Fruit fly (Drosophila melanogaster): ENCODE measurements around the gene mio.
A peak's percentile ranks its signal among the peaks of the same experiment; 100 is the strongest.

The mio gene

DNA sequence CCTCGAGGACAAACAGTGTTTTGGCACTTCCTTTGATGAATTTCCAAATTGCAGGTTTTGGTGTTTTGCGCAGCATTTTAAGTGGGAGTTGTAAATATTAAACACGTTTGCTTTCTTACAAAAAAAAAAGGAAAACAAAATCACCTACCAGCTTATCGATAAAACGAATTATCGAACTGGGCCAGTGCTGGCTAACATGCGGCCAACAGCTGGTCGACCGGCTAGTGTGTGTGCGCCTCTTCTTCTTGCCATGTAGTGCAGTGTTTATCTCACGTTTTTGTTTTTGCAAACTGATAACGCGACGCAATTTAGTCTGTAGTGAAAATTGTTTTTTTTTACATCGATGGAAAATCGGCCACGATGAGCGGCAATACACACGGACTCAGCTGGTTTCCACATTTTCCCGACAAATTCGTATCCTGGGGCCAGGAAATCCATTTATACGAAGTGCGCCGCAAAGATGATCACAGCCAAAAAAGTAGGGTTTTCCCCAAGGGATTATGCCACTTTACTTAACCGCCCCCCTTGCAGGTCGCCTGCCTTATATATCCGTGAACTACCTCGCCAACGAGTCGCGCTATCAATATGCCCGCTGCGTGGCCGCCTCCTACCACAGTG is at the start of gene mio, which contains the start of the genes CG15386 and CG42371:
mio (plus strand) TSS at position 224 of the 618 bp plus-strand sequence.
CG15386 (minus strand) TSS at position 180 of the 618 bp plus-strand sequence.
CG42371 (minus strand) TSS at position 180 of the 618 bp plus-strand sequence.
- TF ChIP-seq CG32121 (GFP tag; IDR thresholded peaks at IDR 0.05) (no peak), CG4496 (GFP tag; IDR thresholded peaks at IDR 0.05) (peak; percentile 53; the same call in 2 of the 3 replicates), Snoo (tag; optimal IDR thresholded peaks at IDR 0.05) (peak; percentile 18), CG10348 (GFP tag; IDR thresholded peaks at IDR 0.05) (no peak), CG13204 (GFP tag; optimal IDR thresholded peaks at IDR 0.05) (no peak), CG15710 (tag; optimal IDR thresholded peaks at IDR 0.05) (peak; percentile 12), CG8159 (tag; optimal IDR thresholded peaks at IDR 0.05) (no peak), fd96Ca (GFP tag; IDR thresholded peaks at IDR 0.05) (no peak), CG34367 (tag; optimal IDR thresholded peaks at IDR 0.05) (no peak), gl (tag; optimal IDR thresholded peaks at IDR 0.05) (peak; percentile 29), Ets98B (GFP tag; IDR thresholded peaks at IDR 0.05) (no peak; the same call in 1 of the 2 replicates), D1 (tag; optimal IDR thresholded peaks at IDR 0.05) (no peak), CG9948 (tag; optimal IDR thresholded peaks at IDR 0.05) (no peak), CG14655 (GFP tag; optimal IDR thresholded peaks at IDR 0.05) (no peak), CG17806 (tag; optimal IDR thresholded peaks at IDR 0.05) (no peak), Pif1B (GFP tag; optimal IDR thresholded peaks at IDR 0.05) (no peak), CG12605 (GFP tag; IDR thresholded peaks at IDR 0.05) (0 out of 2 replicates have a peak, but pooled peaks have one; percentile 24), CG8301 (tag; optimal IDR thresholded peaks at IDR 0.05) (no peak), Pif1A (GFP tag; optimal IDR thresholded peaks at IDR 0.05) (no peak), EcR (GFP tag; optimal IDR thresholded peaks at IDR 0.05) (peak; percentile 14), rn (GFP tag; IDR thresholded peaks at IDR 0.05) (no peak)

DNA sequence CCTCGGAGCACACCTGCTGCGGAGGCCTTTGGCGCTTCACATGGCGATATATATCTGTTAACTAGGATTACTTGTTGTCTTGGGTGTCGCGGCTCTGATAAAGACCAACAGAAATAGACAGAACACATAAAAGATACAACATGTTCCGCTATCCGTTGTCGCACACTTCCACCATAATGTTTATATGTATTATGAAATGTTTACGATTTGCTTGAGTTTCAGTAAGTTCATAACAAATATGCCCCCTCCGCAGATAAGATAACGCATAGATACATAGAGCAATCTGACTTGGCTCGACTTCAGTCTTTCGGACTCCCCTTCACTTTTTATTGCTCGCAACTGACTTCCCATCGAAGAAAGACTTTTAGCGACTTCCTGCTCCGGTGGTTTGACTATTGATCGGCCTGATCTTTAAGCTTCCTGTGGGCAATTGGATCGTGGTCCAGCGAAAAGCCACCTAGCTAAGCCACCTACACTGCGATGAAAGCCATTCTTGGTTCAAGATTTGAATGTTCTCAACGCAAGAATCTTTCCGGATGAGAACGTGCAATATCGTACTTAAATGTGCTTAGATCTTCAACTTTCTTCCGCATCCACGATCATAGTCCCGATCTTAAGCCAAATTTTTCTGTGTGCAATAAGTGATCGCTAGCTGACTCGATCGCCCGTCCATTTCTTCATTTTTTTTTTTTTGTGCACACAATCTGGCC is 48.8 kb upstream of the mio start:
- TF ChIP-seq CG8159 (tag; optimal IDR thresholded peaks at IDR 0.05) (peak; percentile 73), fd96Ca (GFP tag; IDR thresholded peaks at IDR 0.05) (peak; percentile 94), Ets98B (GFP tag; IDR thresholded peaks at IDR 0.05) (peak; percentile 80), gl (tag; optimal IDR thresholded peaks at IDR 0.05) (peak; percentile 43), EcR (GFP tag; optimal IDR thresholded peaks at IDR 0.05) (no peak), CG34367 (tag; optimal IDR thresholded peaks at IDR 0.05) (peak; percentile 63), CG17806 (tag; optimal IDR thresholded peaks at IDR 0.05) (peak; percentile 81), CG15710 (tag; optimal IDR thresholded peaks at IDR 0.05) (peak; percentile 19), D1 (tag; optimal IDR thresholded peaks at IDR 0.05) (no peak), Pif1A (GFP tag; optimal IDR thresholded peaks at IDR 0.05) (peak; percentile 71), CG13204 (GFP tag; optimal IDR thresholded peaks at IDR 0.05) (no peak), CG8301 (tag; optimal IDR thresholded peaks at IDR 0.05) (peak; percentile 91), CG10348 (GFP tag; IDR thresholded peaks at IDR 0.05) (no peak), rn (GFP tag; IDR thresholded peaks at IDR 0.05) (peak; percentile 68), CG32121 (GFP tag; IDR thresholded peaks at IDR 0.05) (peak; percentile 52), CG9948 (tag; optimal IDR thresholded peaks at IDR 0.05) (peak; percentile 79), CG12605 (GFP tag; IDR thresholded peaks at IDR 0.05) (peak; percentile 46; the same call in 1 of the 2 replicates), Pif1B (GFP tag; optimal IDR thresholded peaks at IDR 0.05) (peak; percentile 76), Snoo (tag; optimal IDR thresholded peaks at IDR 0.05) (no peak), CG4496 (GFP tag; IDR thresholded peaks at IDR 0.05) (peak; percentile 91), CG14655 (GFP tag; optimal IDR thresholded peaks at IDR 0.05) (peak; percentile 91)

DNA sequence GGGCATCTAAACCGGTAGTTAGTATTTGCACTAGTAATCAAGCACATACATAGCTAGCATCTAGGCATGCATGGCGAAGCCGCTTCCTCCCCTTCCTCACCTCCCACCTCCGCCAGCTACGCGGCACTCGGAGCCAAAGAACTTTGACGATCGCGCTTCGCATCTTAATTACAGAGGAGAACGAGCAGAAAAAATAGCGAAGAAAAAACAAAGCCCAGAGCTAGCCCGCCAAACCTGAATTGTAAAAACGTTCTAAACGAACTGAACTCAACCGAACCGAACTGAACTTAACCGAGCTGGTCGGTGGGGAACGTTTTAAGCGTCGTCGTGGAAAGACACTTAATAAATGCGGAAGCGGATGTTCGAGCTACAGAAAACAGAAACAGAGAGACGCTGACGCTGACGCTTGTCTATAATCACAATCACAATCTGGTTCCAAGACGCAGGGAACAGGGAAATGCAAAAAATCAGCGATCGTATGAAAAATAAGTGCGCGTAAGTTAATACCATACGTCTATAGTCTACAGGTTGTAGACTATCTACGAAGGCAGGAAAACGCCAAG is 48.1 kb upstream of the mio start:
- TF ChIP-seq CG13204 (GFP tag; optimal IDR thresholded peaks at IDR 0.05) (peak; percentile 69), CG8159 (tag; optimal IDR thresholded peaks at IDR 0.05) (no peak), EcR (GFP tag; optimal IDR thresholded peaks at IDR 0.05) (peak; percentile 95), CG15710 (tag; optimal IDR thresholded peaks at IDR 0.05) (no peak)

DNA sequence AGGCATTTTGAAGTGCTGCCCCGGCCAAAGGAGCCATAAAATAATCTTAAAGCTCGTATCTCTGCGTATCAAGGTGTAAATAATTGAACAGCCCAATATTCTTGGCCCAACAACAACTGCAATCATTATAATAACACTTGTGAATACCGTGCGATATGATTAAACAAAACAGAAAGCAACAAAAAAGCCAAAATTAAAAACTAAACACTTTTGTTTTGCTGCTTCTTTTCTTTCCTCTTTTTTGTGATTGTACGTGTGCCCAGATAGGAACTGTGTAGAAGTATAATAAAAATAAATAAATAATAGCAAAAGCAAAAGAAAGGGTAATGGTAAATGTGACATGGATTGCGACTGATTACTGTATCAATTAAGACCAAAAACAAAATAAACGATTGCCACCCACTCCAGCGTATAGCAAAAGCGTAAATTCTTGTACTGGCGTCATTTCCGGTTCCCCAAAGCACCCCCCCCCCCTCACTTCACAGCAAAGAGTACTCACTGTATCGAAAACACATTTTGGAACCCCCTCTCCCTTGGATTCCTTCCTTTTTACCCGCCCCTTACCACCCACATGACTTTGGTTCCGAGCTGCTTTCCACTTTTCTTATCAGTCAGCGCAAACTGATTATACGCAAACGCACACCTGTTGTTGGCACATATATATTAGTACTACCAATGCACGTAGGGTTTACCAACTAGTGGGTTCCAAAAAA is 45.6 kb upstream of the mio start:
- TF ChIP-seq CG12605 (GFP tag; IDR thresholded peaks at IDR 0.05): no peak

DNA sequence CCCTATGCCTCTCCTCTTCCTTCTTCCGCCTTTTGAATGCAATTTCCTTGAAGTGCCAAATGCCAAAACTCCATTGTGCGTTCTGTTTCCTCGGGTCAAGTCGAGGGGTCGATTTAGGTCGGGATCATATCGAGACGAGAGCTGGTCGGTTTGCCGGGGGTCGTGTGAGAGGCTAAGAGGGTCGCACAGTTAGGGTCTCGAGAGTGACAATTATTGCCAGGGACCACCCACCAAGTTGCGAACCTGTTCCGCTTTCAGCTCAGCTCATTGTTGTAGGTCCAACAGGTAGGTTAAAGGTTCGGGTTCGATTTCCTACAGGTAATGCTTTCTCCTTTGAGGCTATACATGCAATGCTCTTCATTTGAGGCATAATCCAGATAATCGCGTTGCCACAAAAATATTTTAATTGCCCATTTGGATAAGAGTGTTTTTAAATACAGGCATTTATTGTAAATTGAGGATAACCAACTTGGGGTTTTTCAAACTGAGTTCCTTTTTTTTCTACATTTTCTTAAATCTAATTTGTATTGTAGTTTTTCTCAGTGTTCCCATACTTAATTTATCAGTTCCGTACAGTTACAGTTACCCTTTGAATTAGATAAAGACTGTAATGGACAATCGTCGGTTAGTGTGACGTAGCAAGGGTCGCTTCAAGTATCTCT is 44.5 kb upstream of the mio start:
- TF ChIP-seq gl (tag; optimal IDR thresholded peaks at IDR 0.05) (no peak), D1 (tag; optimal IDR thresholded peaks at IDR 0.05) (no peak), Snoo (tag; optimal IDR thresholded peaks at IDR 0.05) (no peak), CG8301 (tag; optimal IDR thresholded peaks at IDR 0.05) (no peak), CG17806 (tag; optimal IDR thresholded peaks at IDR 0.05) (no peak), CG15710 (tag; optimal IDR thresholded peaks at IDR 0.05) (no peak), CG34367 (tag; optimal IDR thresholded peaks at IDR 0.05) (no peak), Pif1A (GFP tag; optimal IDR thresholded peaks at IDR 0.05) (no peak), CG13204 (GFP tag; optimal IDR thresholded peaks at IDR 0.05) (no peak), EcR (GFP tag; optimal IDR thresholded peaks at IDR 0.05) (no peak)
